Fruit fly (Drosophila melanogaster) S2 (cell line): Measurements from ENCODE around the gene CG43998.

Source experiments
- CG8478 ChIP-seq: fragments of >200 bp; optimal IDR thresholded peaks from 2 replicates; lab custom pipeline; 2018
- CTCF ChIP-seq, 2 experiments: fragments of >200 bp; optimal IDR thresholded peaks; 2 replicates each; lab custom pipeline; 2018

- TF ChIP-seq CTCF (optimal IDR thresholded peaks at IDR 0.05; lab: Kevin White, UChicago) (no peak), CG8478 (lab: Kevin White, UChicago) (no peak)
Measured at dm6 chr3R:23947002-23947401, 18.2 kb upstream of the CG43998 start.
